In genomic region chr3L:15816714-15817113, dm6 we compare ENCODE assay signal across 2 fruit fly cellular contexts.
TF ChIP-seq lines count a peak whose summit lies in the region.

CkIIalpha-i1 (plus strand) TSS chr3L:15816979.

- TF ChIP-seq CTCF in whole organism, embryonic (GFP tag; optimal IDR thresholded peaks at IDR 0.05; lab: Kevin White, UChicago) = no peak

TF ChIP-seq in whole organism, adult, 20 proteins besides CTCF, POLR2A, EP300 and RAD21:
- TF ChIP-seq CG7045 (GFP tag; optimal IDR thresholded peaks at IDR 0.05; lab: Kevin White, UChicago) (no peak), kay (GFP tag; lab: Kevin White, UChicago; ENCODE audit: borderline replicate concordance) (peak; percentile 84)

TF ChIP-seq in whole organism, embryonic, 481 proteins besides CTCF, POLR2A, EP300 and RAD21 (continues in another document):
- TF ChIP-seq CG8359 (GFP tag; optimal IDR thresholded peaks at IDR 0.05; lab: Kevin White, UChicago; ENCODE audit: borderline replicate concordance) (no peak), tx (GFP tag; optimal IDR thresholded peaks at IDR 0.05; lab: Kevin White, UChicago) (no peak), dysf (GFP tag; IDR thresholded peaks at IDR 0.05; lab: Robert Waterston, UW) (no peak), CG33213 (GFP tag; optimal IDR thresholded peaks at IDR 0.05; lab: Kevin White, UChicago) (peak; percentile 59), eve (GFP tag; optimal IDR thresholded peaks at IDR 0.05; lab: Kevin White, UChicago) (peak in 1 of 2 experiments; percentile 57), chinmo (GFP tag; IDR thresholded peaks at IDR 0.05; lab: Robert Waterston, UW; ENCODE audit: partially characterized antibody) (peak; percentile 87), CoRest (tag; optimal IDR thresholded peaks at IDR 0.05; lab: Kevin White, UChicago) (peak; percentile 11), sob (GFP tag; IDR thresholded peaks at IDR 0.05; lab: Robert Waterston, UW) (no peak), dimm (GFP tag; IDR thresholded peaks at IDR 0.05; lab: Robert Waterston, UW) (no peak), Spps (tag; optimal IDR thresholded peaks at IDR 0.05; lab: Kevin White, UChicago) (no peak), Nf-YC (tag; optimal IDR thresholded peaks at IDR 0.05; lab: Kevin White, UChicago) (no peak), CG12219 (GFP tag; optimal IDR thresholded peaks at IDR 0.05; lab: Kevin White, UChicago) (no peak), sens (GFP tag; lab: Kevin White, UChicago) (no peak), CG30020 (tag; optimal IDR thresholded peaks at IDR 0.05; lab: Kevin White, UChicago) (no peak), trem (tag; optimal IDR thresholded peaks at IDR 0.05; lab: Kevin White, UChicago) (peak; percentile 22), HLH4C (GFP tag; IDR thresholded peaks at IDR 0.05; lab: Robert Waterston, UW; ENCODE audit: partially characterized antibody) (peak; percentile 99), CG1603 (tag; optimal IDR thresholded peaks at IDR 0.05; lab: Kevin White, UChicago) (peak; percentile 26), CG15011 (GFP tag; optimal IDR thresholded peaks at IDR 0.05; lab: Kevin White, UChicago) (no peak), Ets65A (GFP tag; lab: Kevin White, UChicago) (no peak), nerfin-2 (GFP tag; IDR thresholded peaks at IDR 0.05; lab: Robert Waterston, UW; ENCODE audit: partially characterized antibody) (peak; percentile 100), CG12744 (GFP tag; optimal IDR thresholded peaks at IDR 0.05; lab: Kevin White, UChicago) (no peak), CG7839 (tag; optimal IDR thresholded peaks at IDR 0.05; lab: Kevin White, UChicago) (no peak), Dll (GFP tag; IDR thresholded peaks at IDR 0.05; lab: Robert Waterston, UW; ENCODE audit: partially characterized antibody) (peak; percentile 96), knrl (GFP tag; IDR thresholded peaks at IDR 0.05; lab: Robert Waterston, UW; ENCODE audit: partially characterized antibody) (peak; percentile 84), Hey (tag; optimal IDR thresholded peaks at IDR 0.05; lab: Kevin White, UChicago) (no peak), Bgb (GFP tag; IDR thresholded peaks at IDR 0.05; lab: Robert Waterston, UW; ENCODE audit: partially characterized antibody) (peak; percentile 96), CG10462 (GFP tag; optimal IDR thresholded peaks at IDR 0.05; lab: Kevin White, UChicago) (no peak), usp (GFP tag; optimal IDR thresholded peaks at IDR 0.05; lab: Kevin White, UChicago) (no peak), hbn (GFP tag; IDR thresholded peaks at IDR 0.05; lab: Robert Waterston, UW; ENCODE audit: partially characterized antibody) (peak; percentile 91), Opbp (GFP tag; IDR thresholded peaks at IDR 0.05; lab: Robert Waterston, UW; ENCODE audit: partially characterized antibody) (peak; percentile 96; the same call in 2 of the 3 replicates), Aef1 (GFP tag; IDR thresholded peaks at IDR 0.05; lab: Robert Waterston, UW) (no peak), CG3065 (GFP tag; optimal IDR thresholded peaks at IDR 0.05; lab: Kevin White, UChicago) (no peak), pita (GFP tag; optimal IDR thresholded peaks at IDR 0.05; lab: Kevin White, UChicago) (no peak), Max (GFP tag; optimal IDR thresholded peaks at IDR 0.05; lab: Kevin White, UChicago) (no peak), inv (GFP tag; IDR thresholded peaks at IDR 0.05; lab: Robert Waterston, UW; ENCODE audit: partially characterized antibody) (peak; percentile 77), CG16813 (GFP tag; IDR thresholded peaks at IDR 0.05; lab: Robert Waterston, UW; ENCODE audit: partially characterized antibody) (peak; percentile 97), mld (GFP tag; IDR thresholded peaks at IDR 0.05; lab: Robert Waterston, UW; ENCODE audit: partially characterized antibody) (peak; percentile 99), nerfin-1 (tag; optimal IDR thresholded peaks at IDR 0.05; lab: Kevin White, UChicago) (no peak), pfk (GFP tag; optimal IDR thresholded peaks at IDR 0.05; lab: Kevin White, UChicago) (no peak), pzg (GFP tag; optimal IDR thresholded peaks at IDR 0.05; lab: Kevin White, UChicago) (peak; percentile 46), kni (GFP tag; optimal IDR thresholded peaks at IDR 0.05; lab: Kevin White, UChicago) (no peak), Dp (GFP tag; optimal IDR thresholded peaks at IDR 0.05; lab: Kevin White, UChicago) (peak; percentile 49), pnt (GFP tag; optimal IDR thresholded peaks at IDR 0.05; lab: Kevin White, UChicago) (no peak), CG9727 (GFP tag; optimal IDR thresholded peaks at IDR 0.05; lab: Kevin White, UChicago) (no peak), CG12391 (tag; optimal IDR thresholded peaks at IDR 0.05; lab: Kevin White, UChicago) (peak; percentile 36), CG11695 (GFP tag; IDR thresholded peaks at IDR 0.05; lab: Robert Waterston, UW) (0 out of 3 replicates have a peak, but pooled peaks have one; percentile 6), CG2116 (GFP tag; optimal IDR thresholded peaks at IDR 0.05; lab: Kevin White, UChicago) (peak; percentile 97), CG15479 (GFP tag; optimal IDR thresholded peaks at IDR 0.05; lab: Kevin White, UChicago) (no peak), vnd (GFP tag; IDR thresholded peaks at IDR 0.05; lab: Robert Waterston, UW; ENCODE audit: partially characterized antibody) (peak; percentile 97), CG16815 (GFP tag; optimal IDR thresholded peaks at IDR 0.05; lab: Kevin White, UChicago) (no peak), dmrt99B (tag; optimal IDR thresholded peaks at IDR 0.05; lab: Kevin White, UChicago) (no peak), CG42726 (GFP tag; IDR thresholded peaks at IDR 0.05; lab: Robert Waterston, UW; ENCODE audit: partially characterized antibody) (peak; percentile 75; the same call in 1 of the 2 replicates), Side (GFP tag; optimal IDR thresholded peaks at IDR 0.05; lab: Kevin White, UChicago) (no peak), Sry-δ (GFP tag; optimal IDR thresholded peaks at IDR 0.05; lab: Kevin White, UChicago) (peak; percentile 63), CG3407 (GFP tag; optimal IDR thresholded peaks at IDR 0.05; lab: Kevin White, UChicago) (no peak), tap (tag; optimal IDR thresholded peaks at IDR 0.05; lab: Kevin White, UChicago) (no peak), CG10959 (GFP tag; IDR thresholded peaks at IDR 0.05; lab: Robert Waterston, UW) (no peak), salm (tag; optimal IDR thresholded peaks at IDR 0.05; lab: Kevin White, UChicago) (no peak), br (optimal IDR thresholded peaks at IDR 0.05; lab: Kevin White, UChicago) (no peak), vvl (GFP tag; IDR thresholded peaks at IDR 0.05; lab: Robert Waterston, UW) (peak; percentile 53), CG4360 (GFP tag; IDR thresholded peaks at IDR 0.05; lab: Robert Waterston, UW) (no peak), CG7271 (tag; optimal IDR thresholded peaks at IDR 0.05; lab: Kevin White, UChicago) (no peak), bowl (GFP tag; IDR thresholded peaks at IDR 0.05; lab: Robert Waterston, UW) (no peak), CG6689 (GFP tag; IDR thresholded peaks at IDR 0.05; lab: Robert Waterston, UW) (no peak), B-H1 (GFP tag; IDR thresholded peaks at IDR 0.05; lab: Robert Waterston, UW) (no peak), Doc3 (GFP tag; IDR thresholded peaks at IDR 0.05; lab: Robert Waterston, UW; ENCODE audit: partially characterized antibody) (peak; percentile 95), CG10267 (tag; optimal IDR thresholded peaks at IDR 0.05; lab: Kevin White, UChicago) (peak; percentile 5), ara (GFP tag; IDR thresholded peaks at IDR 0.05; lab: Robert Waterston, UW) (no peak), Atf-2 (GFP tag; optimal IDR thresholded peaks at IDR 0.05; lab: Kevin White, UChicago) (no peak), nom (GFP tag; optimal IDR thresholded peaks at IDR 0.05; lab: Kevin White, UChicago) (no peak), NFAT (GFP tag; IDR thresholded peaks at IDR 0.05; lab: Robert Waterston, UW) (no peak), Hand (GFP tag; optimal IDR thresholded peaks at IDR 0.05; lab: Kevin White, UChicago) (no peak), Dref (GFP tag; IDR thresholded peaks at IDR 0.05; lab: Robert Waterston, UW) (peak; percentile 92), CG12299 (tag; optimal IDR thresholded peaks at IDR 0.05; lab: Kevin White, UChicago) (no peak), BEAF-32 (GFP tag; optimal IDR thresholded peaks at IDR 0.05; lab: Kevin White, UChicago) (peak; percentile 80), chm (GFP tag; IDR thresholded peaks at IDR 0.05; lab: Robert Waterston, UW) (no peak), Mes4 (GFP tag; optimal IDR thresholded peaks at IDR 0.05; lab: Kevin White, UChicago) (no peak), CG17912 (GFP tag; optimal IDR thresholded peaks at IDR 0.05; lab: Kevin White, UChicago) (no peak), amos (GFP tag; IDR thresholded peaks at IDR 0.05; lab: Robert Waterston, UW; ENCODE audit: partially characterized antibody) (peak; percentile 90), prd (optimal IDR thresholded peaks at IDR 0.05; lab: Kevin White, UChicago) (no peak), prd (GFP tag; IDR thresholded peaks at IDR 0.05; lab: Robert Waterston, UW) (no peak), ewg (GFP tag; optimal IDR thresholded peaks at IDR 0.05; lab: Kevin White, UChicago) (no peak), Fer3 (tag; optimal IDR thresholded peaks at IDR 0.05; lab: Kevin White, UChicago) (no peak), wek (GFP tag; optimal IDR thresholded peaks at IDR 0.05; lab: Kevin White, UChicago) (no peak), unc-4 (GFP tag; IDR thresholded peaks at IDR 0.05; lab: Robert Waterston, UW; ENCODE audit: partially characterized antibody) (peak; percentile 92), az2 (GFP tag; optimal IDR thresholded peaks at IDR 0.05; lab: Kevin White, UChicago) (no peak), CG43689 (GFP tag; IDR thresholded peaks at IDR 0.05; lab: Robert Waterston, UW) (no peak), CG18011 (GFP tag; optimal IDR thresholded peaks at IDR 0.05; lab: Kevin White, UChicago) (no peak), zen (tag; optimal IDR thresholded peaks at IDR 0.05; lab: Kevin White, UChicago) (peak; percentile 8)

Comparison
In these comparisons a context has a peak if more than half of its experiments do, and no peak if none do; other contexts are left out.
1. Of the 1 proteins assayed by ChIP-seq in both whole organism, embryonic and whole organism, adult: peak only in whole organism, embryonic: none; only in whole organism, adult: kay; in both: none; in neither: 0.